Fruit fly (Drosophila melanogaster) ovary, adult (tissue): Measurements from ENCODE around the gene CG4956.

Source experiments
- CG17801 ChIP-seq: fragments of 200-800 bp; optimal IDR thresholded peaks from 2 replicates; lab custom pipeline; 2019; ENCODE audit warnings: missing biosample characterization, mild to moderate bottlenecking, missing genetic modification characterization, moderate library complexity; ENCODE audit not compliant: partially characterized antibody

Gene CG4956

dm6 chr3R:25778205-25778604 is at the start of gene CG4956:
TSS of gene CG4956 (minus strand) at chr3R:25778305.
- TF ChIP-seq CG17801 (GFP tag; lab: Kevin White, UChicago) = no peak

dm6 chr3R:25815179-25815578 is 37.1 kb upstream of the CG4956 start, which contains the start of gene CG14354:
TSS of gene CG14354 (plus strand) at chr3R:25815479.
- TF ChIP-seq CG17801 (GFP tag; lab: Kevin White, UChicago) = no peak

- no peak for TF ChIP-seq CG17801 (GFP tag; lab: Kevin White, UChicago)
Observed at dm6 chr3R:25811611-25812010, 33.5 kb upstream of the CG4956 start, which contains the start of the genes Acam and CG17770. TSS of gene Acam (plus strand) at chr3R:25811911. TSS of gene CG17770 (plus strand) at chr3R:25811911.

dm6 chr3R:25810796-25811195 is 32.7 kb upstream of the CG4956 start, which contains the start of gene CG5024:
TSS of gene CG5024 (plus strand) at chr3R:25811096.
- TF ChIP-seq CG17801 (GFP tag; lab: Kevin White, UChicago) = no peak

- TF ChIP-seq CG17801 (GFP tag; lab: Kevin White, UChicago) = no peak
Observed at dm6 chr3R:25806145-25806544, 28.0 kb upstream of the CG4956 start, which contains the start of gene BG642167. TSS of gene BG642167 (plus strand) at chr3R:25806445.

dm6 chr3R:25791807-25792206 is 13.7 kb upstream of the CG4956 start:
- TF ChIP-seq CG17801 (GFP tag; lab: Kevin White, UChicago) = no peak

dm6 chr3R:25790371-25790770 is 12.3 kb upstream of the CG4956 start, which contains the start of gene CG31093:
TSS of gene CG31093 (minus strand) at chr3R:25790471.
- TF ChIP-seq CG17801 (GFP tag; lab: Kevin White, UChicago) = no peak

- TF ChIP-seq CG17801 (GFP tag; lab: Kevin White, UChicago) = no peak
Observed at dm6 chr3R:25789355-25789754, 11.2 kb upstream of the CG4956 start, which contains the start of gene CG31380. TSS of gene CG31380 (minus strand) at chr3R:25789455.

dm6 chr3R:25787198-25787597 is 9.1 kb upstream of the CG4956 start, which contains the start of gene CG4960:
TSS of gene CG4960 (minus strand) at chr3R:25787298.
- TF ChIP-seq CG17801 (GFP tag; lab: Kevin White, UChicago) = no peak

dm6 chr3R:25782855-25783424 is 4.8 kb upstream of the CG4956 start:
- no peak for TF ChIP-seq CG17801 (GFP tag; lab: Kevin White, UChicago)

- TF ChIP-seq CG17801 (GFP tag; lab: Kevin White, UChicago) = no peak
Observed at dm6 chr3R:25777098-25777497, 1.0 kb downstream of the CG4956 start, which contains the start of gene CG17195. TSS of gene CG17195 (minus strand) at chr3R:25777198.

dm6 chr3R:25776137-25776536 is 2.0 kb downstream of the CG4956 start, which contains the start of gene CG17196:
TSS of gene CG17196 (minus strand) at chr3R:25776237.
- TF ChIP-seq CG17801 (GFP tag; lab: Kevin White, UChicago) = no peak

dm6 chr3R:25775269-25775668 is 2.8 kb downstream of the CG4956 start, which contains the start of the genes CG17197 and CG17198:
TSS of gene CG17197 (minus strand) at chr3R:25775369.
TSS of gene CG17198 (minus strand) at chr3R:25775369.
- no peak for TF ChIP-seq CG17801 (GFP tag; lab: Kevin White, UChicago)

- no peak for TF ChIP-seq CG17801 (GFP tag; lab: Kevin White, UChicago)
Observed at dm6 chr3R:25763005-25763404, 15.1 kb downstream of the CG4956 start, which contains the start of gene LpR1. TSS of gene LpR1 (minus strand) at chr3R:25763105.

- no peak for TF ChIP-seq CG17801 (GFP tag; lab: Kevin White, UChicago)
Observed at dm6 chr3R:25762005-25762764, 15.9 kb downstream of the CG4956 start.
